Worm (Caenorhabditis elegans) whole organism, L3 larva: ENCODE measurements around the gene K08D8.7.

Experiments used
- ceh-16 ChIP-seq: sonication (generic microtip); optimal IDR thresholded peaks from 2 replicates; lab custom pipeline; 2017; ENCODE audit warnings: missing biosample characterization, missing genetic modification characterization
- egl-27 ChIP-seq: sonication (generic microtip); optimal IDR thresholded peaks from 4 replicates; lab custom pipeline; 2017; ENCODE audit warnings: missing biosample characterization, missing genetic modification reagents, missing genetic modification characterization
- mdl-1 ChIP-seq: fragments of 150-350 bp; optimal IDR thresholded peaks from 2 replicates; lab custom pipeline; 2014; ENCODE audit warnings: missing biosample characterization, missing genetic modification characterization
- nhr-77 ChIP-seq: fragments of 150-350 bp; optimal IDR thresholded peaks from 2 replicates; lab custom pipeline; 2014; ENCODE audit warnings: missing biosample characterization, missing genetic modification characterization
- pha-4 ChIP-seq: fragments of 150-350 bp; optimal IDR thresholded peaks from 2 replicates; lab custom pipeline; 2014; ENCODE audit warnings: missing biosample characterization, missing genetic modification reagents, missing genetic modification characterization
- snpc-4 ChIP-seq: fragments of 150-350 bp; optimal IDR thresholded peaks from 2 replicates; lab custom pipeline; 2014; ENCODE audit warnings: missing biosample characterization, missing genetic modification characterization

DNA sequence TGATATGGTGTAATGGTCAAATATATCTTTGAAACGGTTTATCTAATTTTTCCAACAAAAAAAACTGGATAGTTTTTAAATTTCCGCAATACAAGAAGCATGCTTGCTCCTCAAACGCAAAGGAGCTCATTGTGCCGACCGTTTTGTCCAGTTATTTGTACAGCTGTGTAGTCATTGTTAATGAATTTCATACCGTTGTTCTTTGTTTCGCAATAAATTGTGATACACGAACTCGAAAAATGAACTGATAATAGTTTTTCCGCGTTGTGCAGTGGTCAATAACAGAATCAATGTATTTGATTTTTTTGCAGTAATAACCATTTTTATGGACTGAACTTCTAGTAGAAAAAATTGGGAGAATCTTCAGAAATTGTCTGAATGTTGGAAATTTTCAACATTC, 2.2 kb downstream of the K08D8.7 start:
- no peak for TF ChIP-seq mdl-1 (tag; lab: Kevin White, UChicago)
- no peak for TF ChIP-seq snpc-4 (tag; lab: Kevin White, UChicago)
- TF ChIP-seq egl-27 (tag; lab: Kevin White, UChicago): no peak
- no peak for TF ChIP-seq ceh-16 (tag; lab: Kevin White, UChicago)
- no peak for TF ChIP-seq nhr-77 (tag; lab: Kevin White, UChicago)
- peak; percentile 10 for TF ChIP-seq pha-4 (tag; lab: Kevin White, UChicago)
